Fruit fly (Drosophila melanogaster): ENCODE results near the gene CG3987.

CG3987 gene

dm6 chr3R:15139010-15139815 lies 545 bp upstream of the CG3987 start (continued):
- TF ChIP-seq zfh2 (GFP tag; optimal IDR thresholded peaks at IDR 0.05) (peak; percentile 21), CG17361 (GFP tag; IDR thresholded peaks at IDR 0.05) (peak; percentile 41; the same call in 1 of the 3 replicates), CG3847 (GFP tag; IDR thresholded peaks at IDR 0.05) (peak; percentile 35), CG7556 (GFP tag; optimal IDR thresholded peaks at IDR 0.05) (peak; percentile 38), slou (GFP tag; optimal IDR thresholded peaks at IDR 0.05) (peak; percentile 28), Hsf (GFP tag; optimal IDR thresholded peaks at IDR 0.05) (peak; percentile 42), CG10431 (GFP tag; optimal IDR thresholded peaks at IDR 0.05) (no peak), CG11085 (GFP tag; IDR thresholded peaks at IDR 0.05) (no peak), dysf (GFP tag; IDR thresholded peaks at IDR 0.05) (0 out of 3 replicates have a peak, but pooled peaks have one; percentile 21), sqz (GFP tag; optimal IDR thresholded peaks at IDR 0.05) (no peak), jing (GFP tag; optimal IDR thresholded peaks at IDR 0.05) (peak; percentile 6), CG30403 (GFP tag; optimal IDR thresholded peaks at IDR 0.05) (peak; percentile 36), nmo (GFP tag; optimal IDR thresholded peaks at IDR 0.05) (peak; percentile 60), CG12219 (GFP tag; optimal IDR thresholded peaks at IDR 0.05) (no peak), CG16815 (GFP tag; optimal IDR thresholded peaks at IDR 0.05) (peak; percentile 11), Atf-2 (GFP tag; optimal IDR thresholded peaks at IDR 0.05) (peak; percentile 24), slbo (GFP tag; IDR thresholded peaks at IDR 0.05) (peak; percentile 39; the same call in 1 of the 2 replicates), Taf1 (GFP tag; IDR thresholded peaks at IDR 0.05) (no peak), CG2120 (GFP tag; optimal IDR thresholded peaks at IDR 0.05) (peak; percentile 73), Vsx1 (GFP tag; optimal IDR thresholded peaks at IDR 0.05) (peak; percentile 77), CG13424 (tag; optimal IDR thresholded peaks at IDR 0.05) (peak; percentile 66), Dref (GFP tag; IDR thresholded peaks at IDR 0.05) (no peak), CG17328 (GFP tag; IDR thresholded peaks at IDR 0.05) (0 out of 2 replicates have a peak, but pooled peaks have one; percentile 7), Camta (GFP tag; optimal IDR thresholded peaks at IDR 0.05) (peak; percentile 19), fu2 (GFP tag; optimal IDR thresholded peaks at IDR 0.05) (peak; percentile 39), CG16813 (GFP tag; IDR thresholded peaks at IDR 0.05; ENCODE audit: partially characterized antibody) (no peak), CG16863 (GFP tag; optimal IDR thresholded peaks at IDR 0.05) (peak; percentile 12), CG9817 (tag; optimal IDR thresholded peaks at IDR 0.05) (no peak), CoRest (tag; optimal IDR thresholded peaks at IDR 0.05) (peak; percentile 70), CG6272 (GFP tag; IDR thresholded peaks at IDR 0.05) (no peak), dpn (GFP tag; optimal IDR thresholded peaks at IDR 0.05) (peak; percentile 20 to 22), CHES-1-like (GFP tag; optimal IDR thresholded peaks at IDR 0.05) (peak; percentile 21), CG15073 (GFP tag; optimal IDR thresholded peaks at IDR 0.05) (peak; percentile 69), CG9727 (GFP tag; optimal IDR thresholded peaks at IDR 0.05) (peak; percentile 34), CG7839 (tag; optimal IDR thresholded peaks at IDR 0.05) (peak; percentile 53), tx (GFP tag; optimal IDR thresholded peaks at IDR 0.05) (peak; percentile 10), Ptx1 (GFP tag; IDR thresholded peaks at IDR 0.05) (0 out of 2 replicates have a peak, but pooled peaks have one; percentile 10), CG8924 (tag; optimal IDR thresholded peaks at IDR 0.05) (peak; percentile 13), row (GFP tag; IDR thresholded peaks at IDR 0.05) (peak; percentile 70), Dip3 (GFP tag; optimal IDR thresholded peaks at IDR 0.05) (peak; percentile 42), MTF-1 (GFP tag; optimal IDR thresholded peaks at IDR 0.05; ENCODE audit: borderline replicate concordance) (no peak), pfk (GFP tag; optimal IDR thresholded peaks at IDR 0.05) (no peak), CG7745 (tag; optimal IDR thresholded peaks at IDR 0.05) (peak; percentile 41), CG31441 (GFP tag; IDR thresholded peaks at IDR 0.05) (0 out of 2 replicates have a peak, but pooled peaks have one; percentile 35), Oli (tag; optimal IDR thresholded peaks at IDR 0.05) (peak; percentile 65), CG31365 (tag; optimal IDR thresholded peaks at IDR 0.05) (no peak), Bgb (GFP tag; IDR thresholded peaks at IDR 0.05; ENCODE audit: partially characterized antibody) (no peak), zf30C (GFP tag; optimal IDR thresholded peaks at IDR 0.05) (peak; percentile 72), D19A (tag; optimal IDR thresholded peaks at IDR 0.05) (peak; percentile 69)

Measured in whole organism, embryonic.